Fruit fly (Drosophila melanogaster): ENCODE results near the gene CG3156.

DNA sequence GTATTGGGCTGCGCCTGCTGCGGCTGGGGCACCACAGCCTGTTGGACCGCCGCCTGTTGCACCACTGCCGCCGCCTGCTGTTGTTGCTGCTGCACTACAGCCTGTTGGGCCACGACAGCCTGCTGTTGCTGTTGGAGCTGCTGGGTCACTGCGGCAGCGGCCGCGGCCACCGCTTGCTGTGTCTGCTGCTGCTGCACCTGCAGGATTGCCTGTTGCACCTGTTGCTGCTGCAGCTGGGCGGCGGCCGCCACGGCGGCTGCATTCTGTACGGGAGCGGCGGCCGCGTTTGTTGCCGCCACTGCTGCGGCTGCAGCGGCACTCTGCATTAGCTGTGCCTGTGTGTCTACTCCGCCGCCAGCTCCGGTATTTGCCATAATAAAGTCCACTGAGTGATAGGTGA lies 31.2 kb downstream of the CG3156 start:
- TF ChIP-seq ttk (optimal IDR thresholded peaks at IDR 0.05) (no peak), Sin3A (optimal IDR thresholded peaks at IDR 0.05) (no peak), psq (optimal IDR thresholded peaks at IDR 0.05) (no peak)

Measured in Kc167 (cell line).